Worm (Caenorhabditis elegans) whole organism, late embryonic: ENCODE results near the gene Y82E9BR.19.

Source experiments
- K09A11.1 ChIP-seq: sonication (generic microtip); optimal IDR thresholded peaks from 2 replicates; lab custom pipeline; 2017; ENCODE audit warnings: antibody characterized with exemption, mild to moderate bottlenecking, missing genetic modification characterization, missing compliant biosample characterization; ENCODE audit not compliant: insufficient read depth
- ceh-19 ChIP-seq: fragments of 200-800 bp; sonication (Bioruptor generic); optimal IDR thresholded peaks from 2 replicates; lab custom pipeline; 2018; ENCODE audit warnings: mild to moderate bottlenecking, missing genetic modification characterization, missing compliant biosample characterization
- ceh-31 ChIP-seq: sonication (generic microtip); optimal IDR thresholded peaks from 2 replicates; lab custom pipeline; 2016; ENCODE audit warnings: missing genetic modification characterization, missing compliant biosample characterization
- che-1 ChIP-seq: sonication (generic microtip); optimal IDR thresholded peaks from 2 replicates; lab custom pipeline; 2016; ENCODE audit warnings: mild to moderate bottlenecking, missing genetic modification characterization, missing compliant biosample characterization
- eyg-1 ChIP-seq: sonication (generic microtip); optimal IDR thresholded peaks from 2 replicates; lab custom pipeline; 2016; ENCODE audit warnings: missing genotype, missing genetic modification characterization, missing compliant biosample characterization
- hlh-30 ChIP-seq: sonication (generic microtip); optimal IDR thresholded peaks from 2 replicates; lab custom pipeline; 2017; ENCODE audit warnings: antibody characterized with exemption, missing genetic modification characterization, missing compliant biosample characterization; ENCODE audit not compliant: insufficient read depth
- mec-3 ChIP-seq: sonication (generic microtip); optimal IDR thresholded peaks from 2 replicates; lab custom pipeline; 2016; ENCODE audit warnings: borderline replicate concordance, missing genetic modification characterization, missing compliant biosample characterization
- odd-2 ChIP-seq: sonication (generic microtip); optimal IDR thresholded peaks from 2 replicates; lab custom pipeline; 2017; ENCODE audit warnings: antibody characterized with exemption, mild to moderate bottlenecking, missing genetic modification characterization, missing compliant biosample characterization
- pha-4 ChIP-seq: fragments of 150-350 bp; optimal IDR thresholded peaks from 2 replicates; lab custom pipeline; 2018; ENCODE audit warnings: missing biosample characterization, missing genetic modification reagents, missing genetic modification characterization
- pqm-1 ChIP-seq: sonication (generic microtip); optimal IDR thresholded peaks from 2 replicates; lab custom pipeline; 2016; ENCODE audit warnings: missing genetic modification characterization, missing compliant biosample characterization
- pros-1 ChIP-seq: fragments of 150-350 bp; optimal IDR thresholded peaks from 2 replicates; lab custom pipeline; 2014; ENCODE audit warnings: missing biosample characterization, missing genetic modification reagents, missing genetic modification characterization
- unc-3 ChIP-seq, 2 experiments: fragments of 200-800 bp in 1 of 2; sonication (Bioruptor generic) in 1 of 2; sonication (generic microtip) in 1 of 2; conservative IDR thresholded peaks in 1 of 2; optimal IDR thresholded peaks in 1 of 2; 2 replicates each; pipeline versions ENCODE4 v1.3.6 to Lab custom; 2016 to 2022; ENCODE audit warnings: missing compliant biosample characterization in 2 of 2, missing genetic modification characterization in 2 of 2, missing genetic modification reagents in 1 of 2
- unc-86 ChIP-seq: sonication (generic microtip); optimal IDR thresholded peaks from 2 replicates; lab custom pipeline; 2016; ENCODE audit warnings: missing genetic modification characterization, missing compliant biosample characterization
- ztf-16 ChIP-seq: sonication (generic microtip); optimal IDR thresholded peaks from 2 replicates; lab custom pipeline; 2017; ENCODE audit warnings: missing genetic modification characterization, missing compliant biosample characterization

ce11 chrIII:1455674-1456073 lies 39.5 kb downstream of the Y82E9BR.19 start, which contains the start of gene Y82E9BR.17:
- no peak for TF ChIP-seq eyg-1 (tag; lab: Kevin White, UChicago)
- TF ChIP-seq pros-1: no peak
- TF ChIP-seq ztf-16: no peak
- no peak for TF ChIP-seq pha-4 (tag; lab: Kevin White, UChicago)
- no peak for TF ChIP-seq unc-86 (tag; lab: Kevin White, UChicago)
- TF ChIP-seq mec-3 (tag; lab: Kevin White, UChicago): no peak
- TF ChIP-seq odd-2 (tag; lab: Kevin White, UChicago): no peak
- no peak for TF ChIP-seq unc-3 (GFP tag; conservative IDR thresholded peaks at IDR 0.05; lab: Robert Waterston, UW)
- no peak for TF ChIP-seq unc-3 (tag; optimal IDR thresholded peaks at IDR 0.05; lab: Kevin White, UChicago)
- TF ChIP-seq hlh-30 (tag; lab: Kevin White, UChicago): no peak
- TF ChIP-seq K09A11.1: no peak
- no peak for TF ChIP-seq che-1 (tag; lab: Kevin White, UChicago)
- TF ChIP-seq pqm-1 (tag; lab: Kevin White, UChicago): no peak
- TF ChIP-seq ceh-31: no peak
- TF ChIP-seq ceh-19 (GFP tag; lab: Kevin White, UChicago): no peak
